Worm (Caenorhabditis elegans) whole organism, young adult: ENCODE measurements around the gene pqn-25.
A peak's percentile ranks its signal among the peaks of the same experiment; 100 is the strongest.

Experiments
- B0035.1 ChIP-seq: sonication (generic microtip); optimal IDR thresholded peaks from 2 replicates; lab custom pipeline; 2016; ENCODE audit warnings: missing genetic modification characterization, mild to moderate bottlenecking, missing compliant biosample characterization, missing genotype, missing genetic modification reagents
- C06A6.2 ChIP-seq: fragments of 200-800 bp; sonication (Bioruptor generic); conservative IDR thresholded peaks from 2 replicates; pipeline ENCODE4 v1.3.6; 2022; ENCODE audit warnings: missing genetic modification characterization, missing compliant biosample characterization
- D2030.7 ChIP-seq: fragments of 200-800 bp; sonication (Bioruptor generic); IDR thresholded peaks from 2 replicates; pipeline ENCODE4 v1.3.6; 2022; ENCODE audit warnings: missing genetic modification reagents, missing genetic modification characterization, missing compliant biosample characterization
- F10E7.11 ChIP-seq: sonication (generic microtip); optimal IDR thresholded peaks from 2 replicates; lab custom pipeline; 2017; ENCODE audit warnings: mild to moderate bottlenecking, missing genetic modification characterization, moderate library complexity, missing compliant biosample characterization
- F22D6.2 ChIP-seq: sonication (generic microtip); optimal IDR thresholded peaks from 2 replicates; lab custom pipeline; 2016; ENCODE audit warnings: mild to moderate bottlenecking, missing genetic modification characterization, missing compliant biosample characterization
- F23B12.7 ChIP-seq: sonication (generic microtip); optimal IDR thresholded peaks from 2 replicates; lab custom pipeline; 2017; ENCODE audit warnings: missing genetic modification characterization, mild to moderate bottlenecking, missing compliant biosample characterization, antibody characterized with exemption, moderate library complexity; ENCODE audit not compliant: insufficient read depth
- F37B4.10 ChIP-seq: fragments of 200-800 bp; sonication (Bioruptor generic); IDR thresholded peaks from 2 replicates; pipeline ENCODE4 v1.3.6; 2022; ENCODE audit warnings: missing genetic modification characterization, missing compliant biosample characterization
- F39B2.1 ChIP-seq: fragments of 200-800 bp; sonication (Bioruptor generic); IDR thresholded peaks from 2 replicates; pipeline ENCODE4 v1.3.6; 2022; ENCODE audit warnings: missing genetic modification reagents, missing genetic modification characterization, missing compliant biosample characterization
- F57C9.4 ChIP-seq: sonication (generic microtip); optimal IDR thresholded peaks from 2 replicates; lab custom pipeline; 2017; ENCODE audit warnings: mild to moderate bottlenecking, missing genetic modification characterization, missing compliant biosample characterization
- T07F8.4 ChIP-seq: sonication (generic microtip); optimal IDR thresholded peaks from 2 replicates; lab custom pipeline; 2016; ENCODE audit warnings: mild to moderate bottlenecking, missing genetic modification characterization, moderate library complexity, missing compliant biosample characterization
- T26A5.8 ChIP-seq: sonication (generic microtip); optimal IDR thresholded peaks from 2 replicates; lab custom pipeline; 2016; ENCODE audit warnings: missing genetic modification characterization, missing compliant biosample characterization
- Y56A3A.18 ChIP-seq: fragments of 200-800 bp; sonication (Bioruptor generic); IDR thresholded peaks from 2 replicates; pipeline ENCODE4 v1.3.6; 2022; ENCODE audit warnings: missing genetic modification reagents, missing genetic modification characterization, missing compliant biosample characterization
- Y67H2A.10 ChIP-seq: fragments of 200-800 bp; sonication (Bioruptor generic); conservative IDR thresholded peaks from 2 replicates; pipeline ENCODE4 v1.3.6; 2022; ENCODE audit warnings: missing genetic modification reagents, missing genetic modification characterization, missing compliant biosample characterization
- Y95B8A.8 ChIP-seq: fragments of 200-800 bp; sonication (Bioruptor generic); IDR thresholded peaks from 2 replicates; pipeline ENCODE4 v1.3.6; 2022; ENCODE audit warnings: missing genetic modification reagents, missing genetic modification characterization, missing compliant biosample characterization
- athp-1 ChIP-seq: sonication (generic microtip); optimal IDR thresholded peaks from 2 replicates; lab custom pipeline; 2017; ENCODE audit warnings: mild to moderate bottlenecking, missing genetic modification characterization, missing compliant biosample characterization
- ccch-3 ChIP-seq: fragments of 200-800 bp; sonication (Bioruptor generic); optimal IDR thresholded peaks from 2 replicates; lab custom pipeline; 2018; ENCODE audit warnings: mild to moderate bottlenecking, missing genetic modification characterization, missing compliant biosample characterization
- ceh-58 ChIP-seq: fragments of 200-800 bp; sonication (Bioruptor generic); IDR thresholded peaks from 2 replicates; pipeline ENCODE4 v1.3.6; 2022; ENCODE audit warnings: missing genetic modification characterization, missing compliant biosample characterization
- ceh-79 ChIP-seq: sonication (generic microtip); optimal IDR thresholded peaks from 2 replicates; lab custom pipeline; 2017; ENCODE audit warnings: mild to moderate bottlenecking, missing genetic modification characterization, missing compliant biosample characterization
- chd-7 ChIP-seq: sonication (generic microtip); optimal IDR thresholded peaks from 2 replicates; lab custom pipeline; 2016; ENCODE audit warnings: mild to moderate bottlenecking, missing genetic modification characterization, moderate library complexity, missing compliant biosample characterization
- dpff-1 ChIP-seq: sonication (generic microtip); optimal IDR thresholded peaks from 2 replicates; lab custom pipeline; 2017; ENCODE audit warnings: mild to moderate bottlenecking, missing genetic modification characterization, missing compliant biosample characterization
- efl-1 ChIP-seq: fragments of 150-350 bp; optimal IDR thresholded peaks from 2 replicates; lab custom pipeline; 2014; ENCODE audit warnings: missing biosample characterization, missing genetic modification reagents, missing genetic modification characterization
- egl-44 ChIP-seq: fragments of 200-800 bp; sonication (Bioruptor generic); IDR thresholded peaks from 2 replicates; pipeline ENCODE4 v1.3.6; 2022; ENCODE audit warnings: missing genetic modification reagents, missing genetic modification characterization, missing compliant biosample characterization
- fkh-3 ChIP-seq: sonication (generic microtip); optimal IDR thresholded peaks from 2 replicates; lab custom pipeline; 2016; ENCODE audit warnings: mild to moderate bottlenecking, missing genetic modification characterization, missing compliant biosample characterization
- gei-17 ChIP-seq: fragments of 200-800 bp; sonication (Bioruptor generic); optimal IDR thresholded peaks from 2 replicates; lab custom pipeline; 2018; ENCODE audit warnings: mild to moderate bottlenecking, missing genetic modification characterization, missing compliant biosample characterization
- hlh-12 ChIP-seq: sonication (generic microtip); optimal IDR thresholded peaks from 2 replicates; lab custom pipeline; 2016; ENCODE audit warnings: missing genetic modification characterization, missing compliant biosample characterization
- hlh-26 ChIP-seq: fragments of 200-800 bp; sonication (Bioruptor generic); conservative IDR thresholded peaks from 2 replicates; pipeline ENCODE4 v1.3.6; 2022; ENCODE audit warnings: missing genetic modification reagents, missing genetic modification characterization, missing compliant biosample characterization
- let-607 ChIP-seq, 2 experiments: fragments of 200-800 bp in 1 of 2; sonication (Bioruptor generic) in 1 of 2; sonication (generic microtip) in 1 of 2; optimal IDR thresholded peaks; 2 replicates each; lab custom pipeline; 2016 to 2018; ENCODE audit warnings: mild to moderate bottlenecking in 2 of 2, missing compliant biosample characterization in 2 of 2, missing genetic modification characterization in 2 of 2, moderate library complexity in 2 of 2, missing genotype in 1 of 2
- lin-26 ChIP-seq: fragments of 200-800 bp; sonication (Bioruptor generic); IDR thresholded peaks from 2 replicates; pipeline ENCODE4 v1.3.6; 2022; ENCODE audit warnings: missing genetic modification reagents, missing genetic modification characterization, missing compliant biosample characterization
- lin-35 ChIP-seq, 3 experiments: fragments of 150-350 bp in 2 of 3; sonication (generic microtip) in 1 of 3; optimal IDR thresholded peaks; 2 replicates each; lab custom pipeline; 2014 to 2018; ENCODE audit warnings: missing biosample characterization in 3 of 3, missing genetic modification characterization in 3 of 3, missing genetic modification reagents in 3 of 3
- lin-40 ChIP-seq: sonication (generic microtip); optimal IDR thresholded peaks from 2 replicates; lab custom pipeline; 2016; ENCODE audit warnings: missing genetic modification characterization, mild to moderate bottlenecking, missing compliant biosample characterization, missing genotype, missing genetic modification reagents
- lsl-1 ChIP-seq: fragments of 200-800 bp; sonication (Bioruptor generic); optimal IDR thresholded peaks from 2 replicates; lab custom pipeline; 2018; ENCODE audit warnings: mild to moderate bottlenecking, missing genetic modification characterization, moderate library complexity, missing compliant biosample characterization
- madf-10 ChIP-seq: sonication (generic microtip); optimal IDR thresholded peaks from 2 replicates; lab custom pipeline; 2016; ENCODE audit warnings: mild to moderate bottlenecking, missing genetic modification characterization, missing compliant biosample characterization
- madf-3 ChIP-seq: fragments of 200-800 bp; sonication (Bioruptor generic); IDR thresholded peaks from 2 replicates; pipeline ENCODE4 v1.3.6; 2022; ENCODE audit warnings: missing genetic modification reagents, missing genetic modification characterization, missing compliant biosample characterization
- madf-6 ChIP-seq: fragments of 200-800 bp; sonication (Bioruptor generic); IDR thresholded peaks from 2 replicates; pipeline ENCODE4 v1.3.6; 2022; ENCODE audit warnings: missing genetic modification reagents, missing genetic modification characterization, missing compliant biosample characterization
- mcd-1 ChIP-seq: fragments of 200-800 bp; sonication (Bioruptor generic); IDR thresholded peaks from 2 replicates; pipeline ENCODE4 v1.3.6; 2022; ENCODE audit warnings: missing genetic modification reagents, missing genetic modification characterization, missing compliant biosample characterization
- mel-28 ChIP-seq: sonication (generic microtip); optimal IDR thresholded peaks from 2 replicates; lab custom pipeline; 2016; ENCODE audit warnings: borderline replicate concordance, mild to moderate bottlenecking, missing genetic modification characterization, missing compliant biosample characterization
- nfya-2 ChIP-seq: fragments of 200-800 bp; sonication (Bioruptor generic); IDR thresholded peaks from 2 replicates; pipeline ENCODE4 v1.3.6; 2022; ENCODE audit warnings: missing genetic modification reagents, missing genetic modification characterization, missing compliant biosample characterization
- nfyb-1 ChIP-seq: fragments of 200-800 bp; sonication (Bioruptor generic); IDR thresholded peaks from 2 replicates; pipeline ENCODE4 v1.3.6; 2022; ENCODE audit warnings: missing genetic modification reagents, missing genetic modification characterization, missing compliant biosample characterization
- nhr-179 ChIP-seq: sonication (generic microtip); optimal IDR thresholded peaks from 2 replicates; lab custom pipeline; 2016; ENCODE audit warnings: mild to moderate bottlenecking, missing genetic modification characterization, missing compliant biosample characterization
- repo-1 ChIP-seq: sonication (generic microtip); optimal IDR thresholded peaks from 2 replicates; lab custom pipeline; 2017; ENCODE audit warnings: mild to moderate bottlenecking, missing genetic modification characterization, missing compliant biosample characterization
- sea-2 ChIP-seq: fragments of 200-800 bp; sonication (Bioruptor generic); IDR thresholded peaks from 2 replicates; pipeline ENCODE4 v1.3.6; 2022; ENCODE audit warnings: missing genetic modification characterization, missing compliant biosample characterization
- snpc-3.4 ChIP-seq: sonication (generic microtip); optimal IDR thresholded peaks from 2 replicates; lab custom pipeline; 2017; ENCODE audit warnings: missing genetic modification characterization, mild to moderate bottlenecking, missing compliant biosample characterization, antibody characterized with exemption, moderate library complexity, missing genotype, missing genetic modification reagents
- somi-1 ChIP-seq: fragments of 200-800 bp; sonication (Bioruptor generic); optimal IDR thresholded peaks from 2 replicates; lab custom pipeline; 2018; ENCODE audit warnings: mild to moderate bottlenecking, missing genetic modification characterization, missing compliant biosample characterization
- sptf-2 ChIP-seq: fragments of 200-800 bp; sonication (Bioruptor generic); optimal IDR thresholded peaks from 2 replicates; lab custom pipeline; 2018; ENCODE audit warnings: mild to moderate bottlenecking, missing genetic modification characterization, missing compliant biosample characterization
- unc-130 ChIP-seq: sonication (generic microtip); optimal IDR thresholded peaks from 2 replicates; lab custom pipeline; 2016; ENCODE audit warnings: missing genetic modification reagents, missing genetic modification characterization, missing compliant biosample characterization
- xnd-1 ChIP-seq: sonication (generic microtip); optimal IDR thresholded peaks from 2 replicates; lab custom pipeline; 2016; ENCODE audit warnings: missing genotype, missing genetic modification reagents, missing genetic modification characterization, missing compliant biosample characterization
- zim-3 ChIP-seq: sonication (generic microtip); optimal IDR thresholded peaks from 2 replicates; lab custom pipeline; 2017; ENCODE audit warnings: mild to moderate bottlenecking, missing genetic modification characterization, moderate library complexity, missing compliant biosample characterization
- ztf-18 ChIP-seq: sonication (generic microtip); optimal IDR thresholded peaks from 2 replicates; lab custom pipeline; 2016; ENCODE audit warnings: missing genotype, mild to moderate bottlenecking, missing genetic modification characterization, missing compliant biosample characterization
- ztf-26 ChIP-seq: sonication (generic microtip); optimal IDR thresholded peaks from 2 replicates; lab custom pipeline; 2017; ENCODE audit warnings: missing genetic modification characterization, missing compliant biosample characterization

pqn-25 gene

DNA sequence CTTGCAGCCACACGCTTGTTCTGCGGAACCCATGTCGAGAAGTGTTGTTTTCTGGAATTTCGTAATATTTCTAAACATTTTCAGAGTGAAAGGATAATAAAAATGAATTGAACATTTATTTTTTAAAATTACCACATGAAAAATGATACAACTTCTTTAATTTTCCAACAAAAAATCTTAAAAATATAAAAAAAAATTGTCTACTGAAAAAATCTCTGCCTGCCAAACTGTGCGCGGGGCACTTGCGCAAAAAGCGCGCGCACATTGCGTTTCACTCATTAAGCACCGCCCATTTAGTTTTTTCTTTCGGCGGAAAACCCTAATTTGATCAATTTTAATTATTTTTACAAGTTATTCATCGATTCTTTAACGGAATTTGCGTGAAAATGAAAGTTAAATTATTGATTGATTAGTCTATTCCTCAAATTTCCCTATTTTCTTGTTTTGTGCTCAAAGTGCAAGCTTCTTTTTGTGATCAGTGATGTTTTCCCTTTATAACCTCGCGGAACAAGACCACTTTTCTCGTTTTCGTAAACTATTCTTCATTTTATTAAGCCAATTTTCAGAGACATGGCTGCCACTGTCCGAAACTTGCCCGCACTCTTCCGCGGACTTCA lies 42.6 kb upstream of the pqn-25 start, which contains the start of the genes nmad-1 and hach-1 (continued):
- no peak for TF ChIP-seq zim-3
- peak; percentile 58 for TF ChIP-seq lsl-1 (GFP tag; lab: Kevin White, UChicago)
- peak in 2 of 3 experiments; percentile 60 to 75 for TF ChIP-seq lin-35 (GFP tag; optimal IDR thresholded peaks at IDR 0.05; lab: Kevin White, UChicago)
- TF ChIP-seq sptf-2 (GFP tag; lab: Kevin White, UChicago) = no peak
- peak; percentile 57; the same call in 1 of the 2 replicates for TF ChIP-seq egl-44 (GFP tag; lab: Robert Waterston, UW)
- TF ChIP-seq gei-17 = no peak
- peak; percentile 77 for TF ChIP-seq lin-40 (tag; lab: Kevin White, UChicago)
- peak; percentile 89 for TF ChIP-seq madf-6 (GFP tag; lab: Robert Waterston, UW)
- no peak for TF ChIP-seq Y56A3A.18 (GFP tag; lab: Robert Waterston, UW)
- no peak for TF ChIP-seq ccch-3 (GFP tag; lab: Kevin White, UChicago)
- TF ChIP-seq F10E7.11 = peak; percentile 19
- TF ChIP-seq ztf-26 (tag; lab: Kevin White, UChicago) = peak; percentile 9
- TF ChIP-seq lin-26 (GFP tag; lab: Robert Waterston, UW) = 0 out of 2 replicates have a peak, but pooled peaks have one; percentile 41
- peak; percentile 88 for TF ChIP-seq snpc-3.4 (tag; lab: Kevin White, UChicago)
- no peak for TF ChIP-seq repo-1 (tag; lab: Kevin White, UChicago)
- no peak for TF ChIP-seq mel-28 (tag; lab: Kevin White, UChicago)
- TF ChIP-seq ceh-79 = no peak
- TF ChIP-seq nfyb-1 (GFP tag; lab: Robert Waterston, UW) = peak; percentile 77; the same call in 1 of the 2 replicates
- TF ChIP-seq D2030.7 (GFP tag; lab: Robert Waterston, UW) = peak; percentile 64; the same call in 1 of the 2 replicates
- TF ChIP-seq hlh-12 (tag; lab: Kevin White, UChicago) = no peak
- no peak for TF ChIP-seq Y67H2A.10 (GFP tag; lab: Robert Waterston, UW)
- no peak for TF ChIP-seq nhr-179 (tag; lab: Kevin White, UChicago)
- TF ChIP-seq F39B2.1 (GFP tag; lab: Robert Waterston, UW) = no peak
- TF ChIP-seq athp-1 (tag; lab: Kevin White, UChicago) = peak; percentile 28
- peak; percentile 43 for TF ChIP-seq madf-10
- TF ChIP-seq F57C9.4 = no peak
- peak; percentile 6 for TF ChIP-seq F22D6.2 (tag; lab: Kevin White, UChicago)
- no peak for TF ChIP-seq ceh-58
- TF ChIP-seq somi-1 (GFP tag; lab: Kevin White, UChicago) = no peak
- TF ChIP-seq chd-7 (tag; lab: Kevin White, UChicago) = no peak
- TF ChIP-seq T07F8.4 (tag; lab: Kevin White, UChicago) = no peak
- no peak for TF ChIP-seq fkh-3 (tag; lab: Kevin White, UChicago)
- TF ChIP-seq dpff-1 (tag; lab: Kevin White, UChicago) = no peak
- no peak for TF ChIP-seq hlh-26 (GFP tag; lab: Robert Waterston, UW)
- TF ChIP-seq C06A6.2 (GFP tag; lab: Robert Waterston, UW) = peak; percentile 45; the same call in 1 of the 2 replicates
- no peak for TF ChIP-seq B0035.1 (tag; lab: Kevin White, UChicago)
- peak; percentile 36 for TF ChIP-seq efl-1 (GFP tag; lab: Kevin White, UChicago)
- no peak for TF ChIP-seq madf-3 (GFP tag; lab: Robert Waterston, UW)
- no peak for TF ChIP-seq nfya-2 (GFP tag; lab: Robert Waterston, UW)
- no peak for TF ChIP-seq F37B4.10 (GFP tag; lab: Robert Waterston, UW)
- TF ChIP-seq mcd-1 (GFP tag; lab: Robert Waterston, UW) = peak; percentile 74
- peak; percentile 14 to 58 for TF ChIP-seq let-607 (tag; optimal IDR thresholded peaks at IDR 0.05; lab: Kevin White, UChicago)
- TF ChIP-seq F23B12.7 = peak; percentile 72
- TF ChIP-seq T26A5.8 (tag; lab: Kevin White, UChicago) = no peak
- peak; percentile 27 for TF ChIP-seq xnd-1 (tag; lab: Kevin White, UChicago)
- TF ChIP-seq unc-130 (GFP tag; lab: Kevin White, UChicago) = peak; percentile 21
- no peak for TF ChIP-seq sea-2
- TF ChIP-seq Y95B8A.8 (GFP tag; lab: Robert Waterston, UW) = no peak
- peak; percentile 42 for TF ChIP-seq ztf-18
